Worm (Caenorhabditis elegans) whole organism, L2 larva: Measurements from ENCODE around the gene atz-1.

Source experiments
- C34F6.9 ChIP-seq: fragments of 150-350 bp; optimal IDR thresholded peaks from 2 replicates; lab custom pipeline; 2014; ENCODE audit warnings: missing biosample characterization, missing genetic modification characterization
- F13H6.1 ChIP-seq: sonication (generic microtip); optimal IDR thresholded peaks from 2 replicates; lab custom pipeline; 2016; ENCODE audit warnings: missing genetic modification characterization, missing compliant biosample characterization
- R02D3.7 ChIP-seq: fragments of 150-350 bp; optimal IDR thresholded peaks from 2 replicates; lab custom pipeline; 2014; ENCODE audit warnings: missing biosample characterization, missing genetic modification characterization
- Y55F3AM.14 ChIP-seq: fragments of 200-800 bp; sonication (Bioruptor generic); optimal IDR thresholded peaks from 2 replicates; lab custom pipeline; 2018; ENCODE audit warnings: mild to moderate bottlenecking, missing genetic modification characterization, missing compliant biosample characterization
- ZK546.5 ChIP-seq: sonication (generic microtip); optimal IDR thresholded peaks from 2 replicates; lab custom pipeline; 2017; ENCODE audit warnings: missing biosample characterization, missing genetic modification characterization
- alr-1 ChIP-seq: fragments of 150-350 bp; optimal IDR thresholded peaks from 2 replicates; lab custom pipeline; 2014; ENCODE audit warnings: missing biosample characterization, missing genetic modification characterization
- aly-2 ChIP-seq: fragments of 150-350 bp; optimal IDR thresholded peaks from 2 replicates; lab custom pipeline; 2014; ENCODE audit warnings: missing biosample characterization, missing genetic modification characterization
- ama-1 ChIP-seq: fragments of 150-350 bp; optimal IDR thresholded peaks from 2 replicates; lab custom pipeline; 2018; ENCODE audit warnings: inconsistent platforms
- blmp-1 ChIP-seq: sonication (generic microtip); optimal IDR thresholded peaks from 2 replicates; lab custom pipeline; 2017; ENCODE audit warnings: missing genetic modification characterization, mild to moderate bottlenecking, missing compliant biosample characterization, antibody characterized with exemption, moderate library complexity; ENCODE audit not compliant: insufficient read depth
- ceh-16 ChIP-seq: fragments of 150-350 bp; optimal IDR thresholded peaks from 2 replicates; lab custom pipeline; 2014; ENCODE audit warnings: missing biosample characterization, missing genetic modification characterization
- ceh-82 ChIP-seq: fragments of 150-350 bp; optimal IDR thresholded peaks from 2 replicates; lab custom pipeline; 2014; ENCODE audit warnings: missing biosample characterization, missing genetic modification characterization
- crh-2 ChIP-seq: sonication (generic microtip); optimal IDR thresholded peaks from 2 replicates; lab custom pipeline; 2017; ENCODE audit warnings: missing biosample characterization, missing genetic modification characterization
- dmd-4 ChIP-seq: sonication (generic microtip); optimal IDR thresholded peaks from 2 replicates; lab custom pipeline; 2017; ENCODE audit warnings: missing biosample characterization, missing genetic modification characterization
- egl-27 ChIP-seq: sonication (generic microtip); optimal IDR thresholded peaks from 3 replicates; lab custom pipeline; 2017; ENCODE audit warnings: missing biosample characterization, missing genetic modification reagents, missing genetic modification characterization
- elt-1 ChIP-seq: fragments of 150-350 bp; optimal IDR thresholded peaks from 2 replicates; lab custom pipeline; 2014; ENCODE audit warnings: missing biosample characterization, missing genetic modification characterization
- elt-3 ChIP-seq: sonication (generic microtip); optimal IDR thresholded peaks from 2 replicates; lab custom pipeline; 2017; ENCODE audit warnings: missing biosample characterization, missing genetic modification characterization
- fos-1 ChIP-seq: fragments of 150-350 bp; optimal IDR thresholded peaks from 2 replicates; lab custom pipeline; 2014; ENCODE audit warnings: missing biosample characterization, missing genetic modification characterization
- lin-11 ChIP-seq: fragments of 150-350 bp; sonication (generic microtip); optimal IDR thresholded peaks from 2 replicates; lab custom pipeline; 2014; ENCODE audit warnings: missing biosample characterization, missing genetic modification characterization, inconsistent platforms, mixed read lengths
- lin-39 ChIP-seq: fragments of 150-350 bp; optimal IDR thresholded peaks from 2 replicates; lab custom pipeline; 2014; ENCODE audit warnings: missing biosample characterization, missing genetic modification reagents, missing genetic modification characterization
- lsy-2 ChIP-seq, 2 experiments: fragments of 150-350 bp in 1 of 2; sonication (generic microtip) in 1 of 2; optimal IDR thresholded peaks; 2 replicates each; lab custom pipeline; 2014 to 2017; ENCODE audit warnings: missing biosample characterization in 2 of 2, missing genetic modification characterization in 2 of 2
- mab-5 ChIP-seq: fragments of 150-350 bp; optimal IDR thresholded peaks from 2 replicates; lab custom pipeline; 2014; ENCODE audit warnings: missing biosample characterization, missing genetic modification characterization
- mbf-1 ChIP-seq: sonication (generic microtip); optimal IDR thresholded peaks from 2 replicates; lab custom pipeline; 2017; ENCODE audit warnings: missing biosample characterization, missing genetic modification characterization
- mdl-1 ChIP-seq, 2 experiments: fragments of 150-350 bp in 1 of 2; sonication (generic microtip) in 1 of 2; optimal IDR thresholded peaks; 2 replicates each; lab custom pipeline; 2017; ENCODE audit warnings: missing biosample characterization in 2 of 2, missing genetic modification characterization in 2 of 2
- nhr-10 ChIP-seq: sonication (generic microtip); optimal IDR thresholded peaks from 2 replicates; lab custom pipeline; 2017; ENCODE audit warnings: missing biosample characterization, missing genetic modification characterization
- nhr-11 ChIP-seq: fragments of 150-350 bp; optimal IDR thresholded peaks from 2 replicates; lab custom pipeline; 2014; ENCODE audit warnings: missing biosample characterization, missing genetic modification characterization
- nhr-12 ChIP-seq: fragments of 150-350 bp; optimal IDR thresholded peaks from 2 replicates; lab custom pipeline; 2014; ENCODE audit warnings: missing biosample characterization, missing genetic modification characterization
- nhr-129 ChIP-seq: fragments of 150-350 bp; optimal IDR thresholded peaks from 2 replicates; lab custom pipeline; 2014; ENCODE audit warnings: missing biosample characterization, missing genetic modification characterization
- nhr-21 ChIP-seq: fragments of 150-350 bp; optimal IDR thresholded peaks from 2 replicates; lab custom pipeline; 2014; ENCODE audit warnings: missing biosample characterization, missing genetic modification characterization
- nhr-23 ChIP-seq: fragments of 150-350 bp; optimal IDR thresholded peaks from 2 replicates; lab custom pipeline; 2014; ENCODE audit warnings: missing biosample characterization, missing genetic modification reagents, missing genetic modification characterization
- nhr-237 ChIP-seq: fragments of 150-350 bp; optimal IDR thresholded peaks from 2 replicates; lab custom pipeline; 2014; ENCODE audit warnings: missing biosample characterization, missing genetic modification characterization
- nhr-25 ChIP-seq: fragments of 150-350 bp; sonication (generic microtip); optimal IDR thresholded peaks from 3 replicates; lab custom pipeline; 2014; ENCODE audit warnings: missing biosample characterization, missing genetic modification characterization
- nhr-6 ChIP-seq: fragments of 150-350 bp; optimal IDR thresholded peaks from 2 replicates; lab custom pipeline; 2014; ENCODE audit warnings: missing biosample characterization, missing genetic modification characterization
- nhr-77 ChIP-seq: fragments of 150-350 bp; optimal IDR thresholded peaks from 2 replicates; lab custom pipeline; 2014; ENCODE audit warnings: missing biosample characterization, missing genetic modification characterization
- peb-1 ChIP-seq: fragments of 150-350 bp; optimal IDR thresholded peaks from 2 replicates; lab custom pipeline; 2014; ENCODE audit warnings: missing biosample characterization, missing genetic modification characterization
- sem-4 ChIP-seq: fragments of 150-350 bp; optimal IDR thresholded peaks from 2 replicates; lab custom pipeline; 2014; ENCODE audit warnings: missing biosample characterization, missing genetic modification reagents, missing genetic modification characterization
- skn-1 ChIP-seq: sonication (generic microtip); optimal IDR thresholded peaks from 2 replicates; lab custom pipeline; 2017; ENCODE audit warnings: missing biosample characterization, missing genetic modification characterization
- sma-3 ChIP-seq: sonication (generic microtip); optimal IDR thresholded peaks from 2 replicates; lab custom pipeline; 2016; ENCODE audit warnings: missing genetic modification reagents, missing genetic modification characterization, missing compliant biosample characterization
- sma-9 ChIP-seq, 2 experiments: fragments of 150-350 bp in 1 of 2; sonication (generic microtip) in 1 of 2; optimal IDR thresholded peaks; 2 replicates each; lab custom pipeline; 2014 to 2016; ENCODE audit warnings: missing genetic modification characterization in 2 of 2, mild to moderate bottlenecking in 1 of 2, missing biosample characterization in 1 of 2, missing compliant biosample characterization in 1 of 2, missing genetic modification reagents in 1 of 2, moderate library complexity in 1 of 2
- snpc-4 ChIP-seq: fragments of 150-350 bp; optimal IDR thresholded peaks from 2 replicates; lab custom pipeline; 2014; ENCODE audit warnings: missing biosample characterization, missing genetic modification characterization
- unc-39 ChIP-seq: fragments of 150-350 bp; optimal IDR thresholded peaks from 2 replicates; lab custom pipeline; 2014; ENCODE audit warnings: missing biosample characterization, missing genetic modification characterization
- unc-55 ChIP-seq: fragments of 150-350 bp; sonication (generic microtip); optimal IDR thresholded peaks from 3 replicates; lab custom pipeline; 2014; ENCODE audit warnings: missing biosample characterization, missing genetic modification reagents, missing genetic modification characterization
- unc-62 ChIP-seq: fragments of 150-350 bp; optimal IDR thresholded peaks from 2 replicates; lab custom pipeline; 2014; ENCODE audit warnings: missing biosample characterization, missing genetic modification reagents, missing genetic modification characterization
- zag-1 ChIP-seq: fragments of 150-350 bp; optimal IDR thresholded peaks from 2 replicates; lab custom pipeline; 2014; ENCODE audit warnings: missing biosample characterization, missing genetic modification characterization
- ztf-11 ChIP-seq: sonication (generic microtip); optimal IDR thresholded peaks from 2 replicates; lab custom pipeline; 2017; ENCODE audit warnings: missing biosample characterization, missing genetic modification characterization
- ztf-4 ChIP-seq: fragments of 150-350 bp; optimal IDR thresholded peaks from 2 replicates; lab custom pipeline; 2014; ENCODE audit warnings: missing biosample characterization, missing genetic modification characterization

The atz-1 gene

ce11 chrIV:12414601-12415000, 38.7 kb upstream of the atz-1 start:
- TF ChIP-seq aly-2 (tag; lab: Kevin White, UChicago), result no peak
- no peak for TF ChIP-seq lin-11

DNA sequence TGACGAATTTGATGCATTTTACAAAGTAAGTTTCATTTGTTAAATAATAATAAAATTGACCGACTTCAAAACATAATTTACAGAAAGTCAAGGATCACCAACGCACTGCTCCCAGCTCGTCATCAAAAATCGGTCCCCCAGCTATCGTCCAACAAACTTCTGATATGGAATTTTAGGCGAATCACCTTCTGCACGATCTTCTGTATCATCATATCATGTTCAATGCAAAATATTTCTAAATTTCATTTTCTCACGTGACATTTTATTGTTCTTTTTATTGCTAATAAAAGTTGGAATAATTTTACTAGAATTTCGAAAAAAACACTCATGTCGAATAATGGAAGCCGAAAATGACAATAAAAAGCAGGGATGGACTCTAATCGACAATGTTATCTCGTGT, 34.2 kb upstream of the atz-1 start, which contains the start of gene acl-13:
acl-13 (plus strand) TSS at position 301 of the 400 bp plus-strand sequence.
- TF ChIP-seq sma-9 (GFP tag; optimal IDR thresholded peaks at IDR 0.05; lab: Kevin White, UChicago) (no peak), sma-9 (tag; optimal IDR thresholded peaks at IDR 0.05; lab: Kevin White, UChicago) (no peak), ztf-11 (tag; lab: Kevin White, UChicago) (no peak), sem-4 (tag; lab: Kevin White, UChicago) (no peak), nhr-237 (tag; lab: Kevin White, UChicago) (no peak), sma-3 (GFP tag; lab: Kevin White, UChicago) (no peak), ceh-82 (tag; lab: Kevin White, UChicago) (no peak)

ce11 chrIV:12408625-12409024, 32.7 kb upstream of the atz-1 start, which contains the start of gene dsb-1:
TSS of gene dsb-1 (plus strand) at chrIV:12408925.
- no peak for TF ChIP-seq unc-39 (tag; lab: Kevin White, UChicago)
- no peak for TF ChIP-seq nhr-6 (tag; lab: Kevin White, UChicago)
- TF ChIP-seq Y55F3AM.14, result no peak
- TF ChIP-seq nhr-77 (tag; lab: Kevin White, UChicago), result no peak
- no peak for TF ChIP-seq mdl-1 (tag; optimal IDR thresholded peaks at IDR 0.05; lab: Kevin White, UChicago)
- no peak for TF ChIP-seq fos-1
- TF ChIP-seq nhr-25, result no peak
- TF ChIP-seq lin-39 (tag; lab: Kevin White, UChicago), result no peak
- no peak for TF ChIP-seq nhr-12 (tag; lab: Kevin White, UChicago)
- no peak for TF ChIP-seq alr-1
- no peak for TF ChIP-seq lsy-2 (tag; optimal IDR thresholded peaks at IDR 0.05; lab: Kevin White, UChicago)
- no peak for TF ChIP-seq zag-1 (tag; lab: Kevin White, UChicago)
- no peak for TF ChIP-seq R02D3.7 (tag; lab: Kevin White, UChicago)

- TF ChIP-seq ceh-16 (tag; lab: Kevin White, UChicago), result peak; percentile 45
- TF ChIP-seq nhr-21 (tag; lab: Kevin White, UChicago), result peak; percentile 65
- TF ChIP-seq nhr-11, result no peak
- peak; percentile 73 for TF ChIP-seq ZK546.5 (tag; lab: Kevin White, UChicago)
- no peak for TF ChIP-seq nhr-10 (tag; lab: Kevin White, UChicago)
- TF ChIP-seq snpc-4 (tag; lab: Kevin White, UChicago), result no peak
- TF ChIP-seq lin-39 (tag; lab: Kevin White, UChicago), result no peak
- no peak for TF ChIP-seq skn-1
- TF ChIP-seq nhr-23 (tag; lab: Kevin White, UChicago), result no peak
- TF ChIP-seq F13H6.1 (tag; lab: Kevin White, UChicago), result peak; percentile 48
- TF ChIP-seq C34F6.9 (tag; lab: Kevin White, UChicago), result peak; percentile 85
- TF ChIP-seq dmd-4 (tag; lab: Kevin White, UChicago), result no peak
- no peak for TF ChIP-seq nhr-12 (tag; lab: Kevin White, UChicago)
- TF ChIP-seq sma-3 (GFP tag; lab: Kevin White, UChicago), result peak; percentile 64
- TF ChIP-seq ceh-82 (tag; lab: Kevin White, UChicago), result no peak
- TF ChIP-seq crh-2, result peak; percentile 87
- peak; percentile 80 for TF ChIP-seq fos-1
- TF ChIP-seq blmp-1 (tag; lab: Kevin White, UChicago), result no peak
- TF ChIP-seq lsy-2 (tag; optimal IDR thresholded peaks at IDR 0.05; lab: Kevin White, UChicago), result peak; percentile 78 to 95
- TF ChIP-seq elt-1 (tag; lab: Kevin White, UChicago), result no peak
- peak; percentile 63 for TF ChIP-seq zag-1 (tag; lab: Kevin White, UChicago)
- peak; percentile 81 for TF ChIP-seq sma-9 (GFP tag; optimal IDR thresholded peaks at IDR 0.05; lab: Kevin White, UChicago)
- no peak for TF ChIP-seq sma-9 (tag; optimal IDR thresholded peaks at IDR 0.05; lab: Kevin White, UChicago)
- peak; percentile 72 for TF ChIP-seq sem-4 (tag; lab: Kevin White, UChicago)
- no peak for TF ChIP-seq nhr-6 (tag; lab: Kevin White, UChicago)
- TF ChIP-seq lin-11, result peak; percentile 79
- peak; percentile 99 for TF ChIP-seq nhr-129
- TF ChIP-seq unc-39 (tag; lab: Kevin White, UChicago), result no peak
- TF ChIP-seq aly-2 (tag; lab: Kevin White, UChicago), result no peak
- TF ChIP-seq unc-62 (GFP tag; lab: Kevin White, UChicago), result no peak
- TF ChIP-seq mab-5, result peak; percentile 22
- TF ChIP-seq nhr-77 (tag; lab: Kevin White, UChicago), result no peak
- TF ChIP-seq elt-3 (tag; lab: Kevin White, UChicago), result no peak
- no peak for TF ChIP-seq R02D3.7 (tag; lab: Kevin White, UChicago)
- no peak for TF ChIP-seq alr-1
- TF ChIP-seq ama-1 (lab: Kevin White, UChicago), result peak; percentile 56
- peak; percentile 97 for TF ChIP-seq unc-55 (GFP tag; lab: Kevin White, UChicago)
- TF ChIP-seq nhr-237 (tag; lab: Kevin White, UChicago), result no peak
- TF ChIP-seq nhr-25, result peak; percentile 71
- TF ChIP-seq ztf-4 (tag; lab: Kevin White, UChicago), result peak; percentile 64
- no peak for TF ChIP-seq mbf-1 (tag; lab: Kevin White, UChicago)
- TF ChIP-seq egl-27 (tag; lab: Kevin White, UChicago), result peak; percentile 12
- no peak for TF ChIP-seq peb-1 (tag; lab: Kevin White, UChicago)
Observed at ce11 chrIV:12404137-12404536, 28.2 kb upstream of the atz-1 start, which contains the start of gene gex-3. TSS of gene gex-3 (plus strand) at chrIV:12404431.
